Worm (Caenorhabditis elegans) whole organism, late embryonic: ENCODE data around the gene str-190.

Experiments used
- C08G9.2 ChIP-seq: sonication (generic microtip); optimal IDR thresholded peaks from 2 replicates; lab custom pipeline; 2016; ENCODE audit warnings: mild to moderate bottlenecking, missing genetic modification characterization, moderate library complexity, missing compliant biosample characterization
- T23F11.4 ChIP-seq: fragments of 200-800 bp; sonication (Bioruptor generic); optimal IDR thresholded peaks from 2 replicates; lab custom pipeline; 2018; ENCODE audit warnings: mild to moderate bottlenecking, missing genetic modification characterization, missing compliant biosample characterization
- Y22D7AL.16 ChIP-seq: sonication (generic microtip); optimal IDR thresholded peaks from 2 replicates; lab custom pipeline; 2016; ENCODE audit warnings: missing genetic modification characterization, missing compliant biosample characterization
- ama-1 ChIP-seq: fragments of 150-350 bp; optimal IDR thresholded peaks from 2 replicates; lab custom pipeline; 2014
- ceh-19 ChIP-seq: fragments of 200-800 bp; sonication (Bioruptor generic); optimal IDR thresholded peaks from 2 replicates; lab custom pipeline; 2018; ENCODE audit warnings: mild to moderate bottlenecking, missing genetic modification characterization, missing compliant biosample characterization
- ceh-22 ChIP-seq: sonication (generic microtip); optimal IDR thresholded peaks from 2 replicates; lab custom pipeline; 2017; ENCODE audit warnings: missing biosample characterization, missing genetic modification characterization
- ceh-30 ChIP-seq: fragments of 150-350 bp; optimal IDR thresholded peaks from 2 replicates; lab custom pipeline; 2014; ENCODE audit warnings: missing biosample characterization, missing genetic modification characterization
- ceh-45 ChIP-seq: fragments of 200-800 bp; sonication (Bioruptor generic); IDR thresholded peaks from 2 replicates; pipeline ENCODE4 v1.3.6; 2022; ENCODE audit warnings: missing genetic modification reagents, missing genetic modification characterization, missing compliant biosample characterization
- ceh-48 ChIP-seq: sonication (generic microtip); optimal IDR thresholded peaks from 2 replicates; lab custom pipeline; 2016; ENCODE audit warnings: missing genetic modification characterization, inconsistent platforms, missing compliant biosample characterization
- dmd-4 ChIP-seq: sonication (generic microtip); optimal IDR thresholded peaks from 2 replicates; lab custom pipeline; 2016; ENCODE audit warnings: borderline replicate concordance, missing genetic modification characterization, missing compliant biosample characterization
- dve-1 ChIP-seq: sonication (generic microtip); optimal IDR thresholded peaks from 2 replicates; lab custom pipeline; 2017; ENCODE audit warnings: antibody characterized with exemption, mild to moderate bottlenecking, missing genetic modification characterization, missing compliant biosample characterization
- fax-1 ChIP-seq: sonication (generic microtip); optimal IDR thresholded peaks from 2 replicates; lab custom pipeline; 2016; ENCODE audit warnings: missing genotype, missing genetic modification characterization, missing compliant biosample characterization
- fkh-6 ChIP-seq: sonication (generic microtip); optimal IDR thresholded peaks from 2 replicates; lab custom pipeline; 2016; ENCODE audit warnings: missing genetic modification characterization, missing compliant biosample characterization
- hlh-13 ChIP-seq: fragments of 200-800 bp; sonication (Bioruptor generic); optimal IDR thresholded peaks from 2 replicates; lab custom pipeline; 2018; ENCODE audit warnings: mild to moderate bottlenecking, missing genetic modification characterization, missing compliant biosample characterization
- hlh-15 ChIP-seq: sonication (generic microtip); optimal IDR thresholded peaks from 2 replicates; lab custom pipeline; 2016; ENCODE audit warnings: missing genetic modification characterization, missing compliant biosample characterization
- hlh-8 ChIP-seq: sonication (generic microtip); optimal IDR thresholded peaks from 2 replicates; lab custom pipeline; 2016; ENCODE audit warnings: missing genotype, missing genetic modification characterization, missing compliant biosample characterization
- lin-11 ChIP-seq: fragments of 200-800 bp; sonication (Bioruptor generic); optimal IDR thresholded peaks from 2 replicates; lab custom pipeline; 2018; ENCODE audit warnings: mild to moderate bottlenecking, missing genetic modification characterization, missing compliant biosample characterization
- mec-3 ChIP-seq: sonication (generic microtip); optimal IDR thresholded peaks from 2 replicates; lab custom pipeline; 2016; ENCODE audit warnings: borderline replicate concordance, missing genetic modification characterization, missing compliant biosample characterization
- nfya-1 ChIP-seq: sonication (generic microtip); optimal IDR thresholded peaks from 2 replicates; lab custom pipeline; 2017; ENCODE audit warnings: missing genetic modification characterization, mild to moderate bottlenecking, missing compliant biosample characterization, antibody characterized with exemption, moderate library complexity
- nhr-232 ChIP-seq: sonication (generic microtip); optimal IDR thresholded peaks from 2 replicates; lab custom pipeline; 2016; ENCODE audit warnings: missing genetic modification characterization, missing compliant biosample characterization
- pag-3 ChIP-seq: sonication (generic microtip); optimal IDR thresholded peaks from 2 replicates; lab custom pipeline; 2016; ENCODE audit warnings: missing compliant biosample characterization, missing genetic modification characterization, borderline replicate concordance
- pat-9 ChIP-seq: fragments of 200-800 bp; sonication (Bioruptor generic); optimal IDR thresholded peaks from 2 replicates; lab custom pipeline; 2018; ENCODE audit warnings: mild to moderate bottlenecking, missing genetic modification characterization, moderate library complexity, missing compliant biosample characterization
- pax-1 ChIP-seq: fragments of 150-350 bp; optimal IDR thresholded peaks from 2 replicates; lab custom pipeline; 2014; ENCODE audit warnings: missing biosample characterization, missing genetic modification characterization
- pqm-1 ChIP-seq: sonication (generic microtip); optimal IDR thresholded peaks from 2 replicates; lab custom pipeline; 2016; ENCODE audit warnings: missing genetic modification characterization, missing compliant biosample characterization
- pros-1 ChIP-seq: fragments of 150-350 bp; optimal IDR thresholded peaks from 2 replicates; lab custom pipeline; 2014; ENCODE audit warnings: missing biosample characterization, missing genetic modification reagents, missing genetic modification characterization
- sox-2 ChIP-seq: fragments of 200-800 bp; sonication (Bioruptor generic); IDR thresholded peaks from 2 replicates; pipeline ENCODE4 v1.3.6; 2022; ENCODE audit warnings: missing genetic modification reagents, missing genetic modification characterization, missing compliant biosample characterization
- syd-9 ChIP-seq: sonication (generic microtip); optimal IDR thresholded peaks from 2 replicates; lab custom pipeline; 2016; ENCODE audit warnings: mild to moderate bottlenecking, missing genetic modification characterization, moderate library complexity, missing compliant biosample characterization
- tbx-7 ChIP-seq: sonication (generic microtip); optimal IDR thresholded peaks from 2 replicates; lab custom pipeline; 2016; ENCODE audit warnings: missing genotype, missing genetic modification characterization, missing compliant biosample characterization
- unc-3 ChIP-seq, 2 experiments: fragments of 200-800 bp in 1 of 2; sonication (Bioruptor generic) in 1 of 2; sonication (generic microtip) in 1 of 2; conservative IDR thresholded peaks in 1 of 2; optimal IDR thresholded peaks in 1 of 2; 2 replicates each; pipeline versions ENCODE4 v1.3.6 to Lab custom; 2016 to 2022; ENCODE audit warnings: missing compliant biosample characterization in 2 of 2, missing genetic modification characterization in 2 of 2, missing genetic modification reagents in 1 of 2
- unc-55 ChIP-seq: sonication (generic microtip); optimal IDR thresholded peaks from 2 replicates; lab custom pipeline; 2017; ENCODE audit warnings: missing biosample characterization, missing genetic modification reagents, missing genetic modification characterization
- unc-86 ChIP-seq: sonication (generic microtip); optimal IDR thresholded peaks from 2 replicates; lab custom pipeline; 2016; ENCODE audit warnings: missing genetic modification characterization, missing compliant biosample characterization
- zip-5 ChIP-seq: sonication (generic microtip); optimal IDR thresholded peaks from 2 replicates; lab custom pipeline; 2016; ENCODE audit warnings: missing genetic modification characterization, missing compliant biosample characterization

Gene str-190

DNA sequence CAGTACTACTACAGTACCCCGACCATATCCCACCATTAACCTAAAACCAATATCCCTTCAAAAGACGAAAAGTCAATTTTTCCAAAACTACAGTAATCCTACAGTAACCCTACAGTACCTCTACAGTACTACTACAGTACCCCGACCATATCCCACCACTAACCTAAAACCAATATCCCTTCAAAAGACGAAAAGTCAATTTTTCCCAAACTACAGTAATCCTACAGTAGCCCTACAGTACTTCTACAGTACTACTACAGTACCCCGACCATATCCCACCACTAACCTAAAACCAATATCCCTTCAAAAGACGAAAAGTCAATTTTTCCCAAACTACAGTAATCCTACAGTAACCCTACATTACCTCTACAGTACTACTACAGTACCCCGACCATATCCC, 34.8 kb downstream of the str-190 start:
- TF ChIP-seq ceh-45 (GFP tag; lab: Robert Waterston, UW): peak; percentile 60; the same call in 1 of the 2 replicates

ce11 chrV:7439807-7440206, 38.5 kb downstream of the str-190 start, which contains the start of gene try-13:
Gene try-13, plus strand, starts transcription at chrV:7440107.
- TF ChIP-seq hlh-13 (GFP tag; lab: Kevin White, UChicago): no peak
- no peak for TF ChIP-seq T23F11.4
- no peak for TF ChIP-seq unc-3 (GFP tag; conservative IDR thresholded peaks at IDR 0.05; lab: Robert Waterston, UW)
- no peak for TF ChIP-seq unc-3 (tag; optimal IDR thresholded peaks at IDR 0.05; lab: Kevin White, UChicago)
- no peak for TF ChIP-seq Y22D7AL.16 (tag; lab: Kevin White, UChicago)
- no peak for TF ChIP-seq tbx-7 (tag; lab: Kevin White, UChicago)
- no peak for TF ChIP-seq pax-1
- TF ChIP-seq hlh-15 (tag; lab: Kevin White, UChicago): no peak
- no peak for TF ChIP-seq ceh-30 (tag; lab: Kevin White, UChicago)
- TF ChIP-seq dmd-4 (tag; lab: Kevin White, UChicago): no peak
- TF ChIP-seq zip-5 (tag; lab: Kevin White, UChicago): no peak
- TF ChIP-seq ama-1 (lab: Kevin White, UChicago): no peak
- no peak for TF ChIP-seq syd-9 (tag; lab: Kevin White, UChicago)
- no peak for TF ChIP-seq sox-2 (GFP tag; lab: Robert Waterston, UW)
- TF ChIP-seq unc-55 (GFP tag; lab: Kevin White, UChicago): no peak
- TF ChIP-seq pat-9: no peak
- no peak for TF ChIP-seq hlh-8 (tag; lab: Kevin White, UChicago)
- TF ChIP-seq nfya-1 (tag; lab: Kevin White, UChicago): no peak
- TF ChIP-seq, all 69 proteins: peak for 0

DNA sequence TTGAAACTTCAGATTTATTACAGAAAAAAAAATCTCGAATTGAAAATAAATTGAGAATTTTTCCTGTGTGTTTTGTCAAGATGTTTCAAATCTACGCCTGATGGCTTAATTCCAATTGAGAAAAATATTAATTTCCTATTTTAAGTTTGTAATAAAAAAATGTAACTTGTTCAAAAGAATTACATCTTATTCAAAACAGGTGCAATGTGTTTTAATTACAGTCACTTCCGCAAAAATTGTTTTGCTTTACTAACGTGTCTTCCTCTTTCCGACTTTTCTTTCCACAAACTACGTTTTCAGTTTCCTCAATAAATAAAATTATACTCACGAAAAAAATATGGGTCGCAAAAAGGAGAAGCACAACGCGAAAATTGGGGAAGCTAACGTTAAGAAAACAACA, 40.3 kb downstream of the str-190 start, which contains the start of gene F25E5.16:
F25E5.16 (plus strand) TSS at position 301 of the 400 bp plus-strand sequence.
- TF ChIP-seq pros-1 (tag; lab: Kevin White, UChicago): no peak
- TF ChIP-seq fax-1: no peak
- TF ChIP-seq ceh-48 (tag; lab: Kevin White, UChicago): no peak
- TF ChIP-seq pag-3: no peak
- TF ChIP-seq mec-3: no peak
- no peak for TF ChIP-seq unc-86 (tag; lab: Kevin White, UChicago)
- no peak for TF ChIP-seq T23F11.4

ce11 chrV:7437538-7437937, 40.8 kb downstream of the str-190 start, which contains the start of gene F25E5.9:
Gene F25E5.9, minus strand, starts transcription at chrV:7437919.
- TF ChIP-seq C08G9.2 (no peak), tbx-7 (tag; lab: Kevin White, UChicago) (no peak), syd-9 (tag; lab: Kevin White, UChicago) (no peak)

ce11 chrV:7436911-7437310, 41.4 kb downstream of the str-190 start:
- no peak for TF ChIP-seq ceh-22
- TF ChIP-seq ceh-19 (GFP tag; lab: Kevin White, UChicago): no peak
- TF ChIP-seq fkh-6 (tag; lab: Kevin White, UChicago): no peak
- TF ChIP-seq sox-2 (GFP tag; lab: Robert Waterston, UW): no peak
- TF ChIP-seq pqm-1 (tag; lab: Kevin White, UChicago): no peak
- no peak for TF ChIP-seq hlh-15 (tag; lab: Kevin White, UChicago)
- no peak for TF ChIP-seq pros-1 (tag; lab: Kevin White, UChicago)
- TF ChIP-seq dve-1 (tag; lab: Kevin White, UChicago): no peak
- no peak for TF ChIP-seq Y22D7AL.16 (tag; lab: Kevin White, UChicago)
- TF ChIP-seq lin-11 (tag; lab: Kevin White, UChicago): no peak
- no peak for TF ChIP-seq fax-1
- no peak for TF ChIP-seq nhr-232 (tag; lab: Kevin White, UChicago)
- TF ChIP-seq unc-55 (GFP tag; lab: Kevin White, UChicago): no peak
